Worm (Caenorhabditis elegans) whole organism, L3 larva: Measurements from ENCODE around the gene F43H9.4.
A peak's percentile ranks its signal among the peaks of the same experiment; 100 is the strongest.

Experiments used
- R02D3.7 ChIP-seq: fragments of 150-350 bp; optimal IDR thresholded peaks from 2 replicates; lab custom pipeline; 2014; ENCODE audit warnings: missing biosample characterization, missing genetic modification characterization
- aly-2 ChIP-seq: fragments of 150-350 bp; optimal IDR thresholded peaks from 2 replicates; lab custom pipeline; 2014; ENCODE audit warnings: missing biosample characterization, missing genetic modification characterization
- ceh-16 ChIP-seq: sonication (generic microtip); optimal IDR thresholded peaks from 2 replicates; lab custom pipeline; 2017; ENCODE audit warnings: missing biosample characterization, missing genetic modification characterization
- ceh-28 ChIP-seq: fragments of 150-350 bp; optimal IDR thresholded peaks from 2 replicates; lab custom pipeline; 2014; ENCODE audit warnings: missing biosample characterization, missing genetic modification reagents, missing genetic modification characterization
- egl-5 ChIP-seq: fragments of 150-350 bp; optimal IDR thresholded peaks from 2 replicates; lab custom pipeline; 2017; ENCODE audit warnings: missing biosample characterization, missing genetic modification reagents, missing genetic modification characterization, inconsistent platforms
- elt-1 ChIP-seq: fragments of 150-350 bp; optimal IDR thresholded peaks from 2 replicates; lab custom pipeline; 2014; ENCODE audit warnings: missing biosample characterization, missing genetic modification characterization
- elt-3 ChIP-seq, 3 experiments: fragments of 150-350 bp in 1 of 3; sonication (generic microtip) in 2 of 3; optimal IDR thresholded peaks; 2 replicates in 2 of 3; 4 replicates in 1 of 3; lab custom pipeline; 2014 to 2017; ENCODE audit warnings: missing biosample characterization in 3 of 3, missing genetic modification characterization in 3 of 3
- eor-1 ChIP-seq, 2 experiments: fragments of 150-350 bp; optimal IDR thresholded peaks; 2 replicates each; lab custom pipeline; 2014 to 2018; ENCODE audit warnings: missing biosample characterization in 2 of 2, missing genetic modification characterization in 2 of 2
- fkh-10 ChIP-seq: sonication (generic microtip); optimal IDR thresholded peaks from 2 replicates; lab custom pipeline; 2017; ENCODE audit warnings: missing biosample characterization, missing genetic modification reagents, missing genetic modification characterization
- fkh-2 ChIP-seq: fragments of 150-350 bp; optimal IDR thresholded peaks from 2 replicates; lab custom pipeline; 2014; ENCODE audit warnings: missing biosample characterization, missing genetic modification reagents, missing genetic modification characterization
- fos-1 ChIP-seq: fragments of 150-350 bp; optimal IDR thresholded peaks from 2 replicates; lab custom pipeline; 2014; ENCODE audit warnings: missing biosample characterization, missing genetic modification characterization
- hmg-11 ChIP-seq: sonication (generic microtip); optimal IDR thresholded peaks from 2 replicates; lab custom pipeline; 2016; ENCODE audit warnings: missing genetic modification characterization, missing compliant biosample characterization
- jun-1 ChIP-seq: fragments of 150-350 bp; optimal IDR thresholded peaks from 2 replicates; lab custom pipeline; 2014; ENCODE audit warnings: missing biosample characterization, missing genetic modification reagents, missing genetic modification characterization
- lin-15B ChIP-seq: fragments of 150-350 bp; optimal IDR thresholded peaks from 2 replicates; lab custom pipeline; 2014; ENCODE audit warnings: missing biosample characterization, missing genetic modification characterization
- mml-1 ChIP-seq: fragments of 150-350 bp; sonication (generic microtip); optimal IDR thresholded peaks from 3 replicates; lab custom pipeline; 2014; ENCODE audit warnings: missing biosample characterization, missing genetic modification characterization
- nhr-11 ChIP-seq: fragments of 150-350 bp; optimal IDR thresholded peaks from 2 replicates; lab custom pipeline; 2014; ENCODE audit warnings: missing biosample characterization, missing genetic modification characterization
- nhr-12 ChIP-seq: fragments of 150-350 bp; optimal IDR thresholded peaks from 2 replicates; lab custom pipeline; 2014; ENCODE audit warnings: missing biosample characterization, missing genetic modification characterization
- nhr-23 ChIP-seq: fragments of 150-350 bp; optimal IDR thresholded peaks from 2 replicates; lab custom pipeline; 2014; ENCODE audit warnings: missing biosample characterization, missing genetic modification reagents, missing genetic modification characterization
- nhr-237 ChIP-seq: fragments of 150-350 bp; optimal IDR thresholded peaks from 2 replicates; lab custom pipeline; 2014; ENCODE audit warnings: missing biosample characterization, missing genetic modification characterization
- nhr-25 ChIP-seq: sonication (generic microtip); optimal IDR thresholded peaks from 2 replicates; lab custom pipeline; 2017; ENCODE audit warnings: missing biosample characterization, missing genetic modification characterization
- nhr-28 ChIP-seq: fragments of 150-350 bp; optimal IDR thresholded peaks from 2 replicates; lab custom pipeline; 2014; ENCODE audit warnings: missing biosample characterization, missing genetic modification characterization
- nhr-67 ChIP-seq: fragments of 150-350 bp; optimal IDR thresholded peaks from 2 replicates; lab custom pipeline; 2014; ENCODE audit warnings: missing biosample characterization, missing genetic modification characterization
- nhr-76 ChIP-seq: fragments of 150-350 bp; sonication (generic microtip); optimal IDR thresholded peaks from 5 replicates; lab custom pipeline; 2014; ENCODE audit warnings: missing biosample characterization, missing genetic modification characterization
- pqm-1 ChIP-seq: fragments of 150-350 bp; optimal IDR thresholded peaks from 2 replicates; lab custom pipeline; 2017; ENCODE audit warnings: missing biosample characterization, missing genetic modification characterization, inconsistent platforms
- sea-2 ChIP-seq: fragments of 150-350 bp; sonication (generic microtip); optimal IDR thresholded peaks from 4 replicates; lab custom pipeline; 2014; ENCODE audit warnings: missing biosample characterization, missing genetic modification reagents, missing genetic modification characterization
- skn-1 ChIP-seq: fragments of 150-350 bp; optimal IDR thresholded peaks from 2 replicates; lab custom pipeline; 2014; ENCODE audit warnings: missing biosample characterization, missing genetic modification characterization
- snpc-4 ChIP-seq: fragments of 150-350 bp; optimal IDR thresholded peaks from 2 replicates; lab custom pipeline; 2014; ENCODE audit warnings: missing biosample characterization, missing genetic modification characterization
- tbx-2 ChIP-seq: sonication (generic microtip); optimal IDR thresholded peaks from 2 replicates; lab custom pipeline; 2016; ENCODE audit warnings: mild to moderate bottlenecking, missing genetic modification characterization, missing compliant biosample characterization
- unc-39 ChIP-seq: sonication (generic microtip); optimal IDR thresholded peaks from 4 replicates; lab custom pipeline; 2017; ENCODE audit warnings: missing biosample characterization, missing genetic modification characterization
- unc-62 ChIP-seq: fragments of 150-350 bp; sonication (generic microtip); optimal IDR thresholded peaks from 4 replicates; lab custom pipeline; 2014; ENCODE audit warnings: missing biosample characterization, missing genetic modification reagents, missing genetic modification characterization
- zag-1 ChIP-seq: fragments of 150-350 bp; optimal IDR thresholded peaks from 2 replicates; lab custom pipeline; 2014; ENCODE audit warnings: missing biosample characterization, missing genetic modification characterization
- ztf-11 ChIP-seq: fragments of 150-350 bp; optimal IDR thresholded peaks from 2 replicates; lab custom pipeline; 2014; ENCODE audit warnings: missing biosample characterization, missing genetic modification characterization
- ztf-4 ChIP-seq: fragments of 150-350 bp; optimal IDR thresholded peaks from 2 replicates; lab custom pipeline; 2014; ENCODE audit warnings: missing biosample characterization, missing genetic modification characterization

F43H9.4 gene

ce11 chrV:8043664-8044063 lies 17.2 kb downstream of the F43H9.4 start:
- TF ChIP-seq nhr-25 (tag; lab: Kevin White, UChicago) = peak; percentile 64
- TF ChIP-seq nhr-12 (tag; lab: Kevin White, UChicago) = no peak
- peak; percentile 48 for TF ChIP-seq nhr-23 (tag; lab: Kevin White, UChicago)

ce11 chrV:8044957-8045356 lies 18.4 kb downstream of the F43H9.4 start:
- TF ChIP-seq nhr-23 (tag; lab: Kevin White, UChicago) (peak; percentile 45), ceh-28 (tag; lab: Kevin White, UChicago) (no peak), nhr-25 (tag; lab: Kevin White, UChicago) (peak; percentile 66), elt-1 (tag; lab: Kevin White, UChicago) (peak; percentile 35)

DNA sequence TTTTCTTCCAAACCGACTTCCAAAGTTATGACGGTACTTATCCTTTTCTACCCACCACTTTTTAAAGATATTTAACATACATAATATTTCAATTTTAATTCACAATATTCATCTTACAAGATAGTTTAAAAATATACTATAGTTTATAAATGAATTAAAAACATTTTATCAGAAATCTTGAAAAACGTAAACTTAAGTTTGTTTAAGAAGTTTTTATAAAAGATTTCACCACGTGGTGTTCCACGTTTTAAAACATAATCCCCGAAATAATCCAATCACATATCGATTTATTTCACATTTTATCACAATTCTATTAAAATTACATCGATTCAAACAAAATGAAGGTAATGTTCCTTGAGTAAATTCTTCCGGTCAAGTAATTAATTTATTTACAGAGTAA lies 20.2 kb downstream of the F43H9.4 start, which contains the start of gene ZC513.3:
Gene ZC513.3 (plus strand): TSS at position 301 of the 400 bp plus-strand sequence.
- TF ChIP-seq nhr-237 (tag; lab: Kevin White, UChicago) (no peak), unc-39 (tag; lab: Kevin White, UChicago) (no peak), nhr-25 (tag; lab: Kevin White, UChicago) (no peak), R02D3.7 (tag; lab: Kevin White, UChicago) (no peak), skn-1 (tag; lab: Kevin White, UChicago) (no peak), elt-3 (tag; optimal IDR thresholded peaks at IDR 0.05; lab: Kevin White, UChicago) (no peak), fos-1 (no peak), jun-1 (tag; lab: Kevin White, UChicago) (no peak), aly-2 (no peak), tbx-2 (no peak), fkh-2 (tag; lab: Kevin White, UChicago) (no peak), elt-1 (tag; lab: Kevin White, UChicago) (no peak), egl-5 (tag; lab: Kevin White, UChicago) (no peak)

DNA sequence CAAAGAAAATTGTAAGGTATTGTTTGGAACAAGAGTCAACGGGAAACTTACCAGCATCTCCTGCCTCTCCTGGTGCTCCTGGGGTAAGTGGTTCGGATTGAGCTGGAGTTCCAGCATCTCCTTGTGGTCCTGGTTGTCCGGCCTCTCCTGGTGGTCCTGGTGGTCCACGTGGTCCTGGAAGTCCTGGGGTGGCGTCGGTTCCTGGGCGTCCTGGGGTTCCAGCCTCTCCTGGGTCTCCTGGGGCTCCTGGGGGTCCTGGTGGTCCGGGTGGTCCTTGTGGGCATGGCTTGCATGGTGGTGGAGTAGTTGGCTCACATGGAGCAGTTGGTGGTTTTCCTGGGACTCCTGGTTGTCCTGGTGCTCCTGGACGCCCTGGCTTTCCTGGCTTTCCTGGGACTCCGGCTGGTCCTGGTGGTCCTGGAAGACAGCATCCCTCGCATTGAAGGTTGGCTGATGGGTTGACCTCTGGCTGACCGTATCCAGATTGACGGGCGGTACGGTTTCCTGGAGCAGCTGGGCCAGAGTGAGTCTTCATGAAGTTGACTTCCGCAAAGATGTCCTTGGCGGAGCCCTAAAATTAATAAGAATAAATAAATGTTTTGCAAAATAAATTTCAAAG lies 23.7 kb downstream of the F43H9.4 start:
- no peak for TF ChIP-seq zag-1 (tag; lab: Kevin White, UChicago)
- no peak for TF ChIP-seq elt-1 (tag; lab: Kevin White, UChicago)
- no peak for TF ChIP-seq nhr-12 (tag; lab: Kevin White, UChicago)
- TF ChIP-seq ztf-11 (tag; lab: Kevin White, UChicago) = no peak
- no peak for TF ChIP-seq lin-15B
- no peak for TF ChIP-seq fkh-10 (GFP tag; lab: Kevin White, UChicago)
- no peak for TF ChIP-seq mml-1 (tag; lab: Kevin White, UChicago)
- TF ChIP-seq aly-2 = no peak
- TF ChIP-seq, all 47 proteins: peak for 0

ce11 chrV:8050811-8051210 lies 24.3 kb downstream of the F43H9.4 start, which contains the start of gene col-43:
TSS of gene col-43 (minus strand) at chrV:8050911.
- TF ChIP-seq unc-62 (GFP tag; lab: Kevin White, UChicago) (no peak), elt-1 (tag; lab: Kevin White, UChicago) (no peak), hmg-11 (tag; lab: Kevin White, UChicago) (no peak), mml-1 (tag; lab: Kevin White, UChicago) (no peak), skn-1 (tag; lab: Kevin White, UChicago) (no peak), nhr-76 (tag; lab: Kevin White, UChicago) (no peak), ztf-4 (tag; lab: Kevin White, UChicago) (no peak), ceh-16 (no peak), jun-1 (tag; lab: Kevin White, UChicago) (no peak), sea-2 (GFP tag; lab: Kevin White, UChicago) (no peak), pqm-1 (tag; lab: Kevin White, UChicago) (no peak), nhr-12 (tag; lab: Kevin White, UChicago) (no peak), ceh-28 (tag; lab: Kevin White, UChicago) (no peak), eor-1 (tag; optimal IDR thresholded peaks at IDR 0.05; lab: Kevin White, UChicago) (no peak), elt-3 (tag; optimal IDR thresholded peaks at IDR 0.05; lab: Kevin White, UChicago) (no peak), nhr-11 (tag; lab: Kevin White, UChicago) (no peak), nhr-28 (tag; lab: Kevin White, UChicago) (no peak), snpc-4 (tag; lab: Kevin White, UChicago) (no peak), nhr-67 (tag; lab: Kevin White, UChicago) (no peak)
